Worm (Caenorhabditis elegans) whole organism, mixed stage, embryonic: ENCODE results near the gene ZC196.3.

Experiments
- M03D4.4 ChIP-seq: sonication (generic microtip); optimal IDR thresholded peaks from 2 replicates; lab custom pipeline; 2017; ENCODE audit warnings: mild to moderate bottlenecking, missing genetic modification characterization, missing compliant biosample characterization
- bed-3 ChIP-seq: fragments of 200-800 bp; sonication (Bioruptor generic); optimal IDR thresholded peaks from 3 replicates; lab custom pipeline; 2018; ENCODE audit warnings: mild to moderate bottlenecking, missing genetic modification characterization, moderate library complexity, missing compliant biosample characterization
- ceh-39 ChIP-seq: fragments of 150-350 bp; optimal IDR thresholded peaks from 2 replicates; lab custom pipeline; 2014; ENCODE audit warnings: missing biosample characterization, missing genetic modification characterization
- ceh-43 ChIP-seq: fragments of 200-800 bp; sonication (Bioruptor generic); optimal IDR thresholded peaks from 2 replicates; lab custom pipeline; 2018; ENCODE audit warnings: mild to moderate bottlenecking, missing genetic modification characterization, moderate library complexity, missing compliant biosample characterization
- ceh-83 ChIP-seq: fragments of 200-800 bp; sonication (Bioruptor generic); optimal IDR thresholded peaks from 2 replicates; lab custom pipeline; 2018; ENCODE audit warnings: mild to moderate bottlenecking, missing genetic modification characterization, missing compliant biosample characterization
- ces-1 ChIP-seq: fragments of 150-350 bp; optimal IDR thresholded peaks from 2 replicates; lab custom pipeline; 2014; ENCODE audit warnings: missing biosample characterization, missing genetic modification reagents, missing genetic modification characterization
- cnd-1 ChIP-seq: fragments of 200-800 bp; sonication (Bioruptor generic); optimal IDR thresholded peaks from 2 replicates; lab custom pipeline; 2018; ENCODE audit warnings: mild to moderate bottlenecking, missing genetic modification characterization, missing compliant biosample characterization
- drap-1 ChIP-seq: fragments of 200-800 bp; sonication (Bioruptor generic); optimal IDR thresholded peaks from 3 replicates; lab custom pipeline; 2018; ENCODE audit warnings: mild to moderate bottlenecking, missing genetic modification characterization, missing compliant biosample characterization
- elt-1 ChIP-seq: sonication (generic microtip); optimal IDR thresholded peaks from 2 replicates; lab custom pipeline; 2017; ENCODE audit warnings: missing genetic modification characterization, mild to moderate bottlenecking, missing compliant biosample characterization, antibody characterized with exemption, moderate library complexity, borderline replicate concordance; ENCODE audit not compliant: insufficient read depth
- elt-3 ChIP-seq: fragments of 150-350 bp; optimal IDR thresholded peaks from 2 replicates; lab custom pipeline; 2014; ENCODE audit warnings: missing biosample characterization, missing genetic modification characterization
- flh-1 ChIP-seq: fragments of 200-800 bp; sonication (Bioruptor generic); optimal IDR thresholded peaks from 2 replicates; lab custom pipeline; 2018; ENCODE audit warnings: mild to moderate bottlenecking, missing genetic modification characterization, moderate library complexity, missing compliant biosample characterization
- ham-2 ChIP-seq: fragments of 200-800 bp; sonication (Bioruptor generic); optimal IDR thresholded peaks from 2 replicates; lab custom pipeline; 2018; ENCODE audit warnings: mild to moderate bottlenecking, missing genetic modification characterization, missing compliant biosample characterization
- hlh-1 ChIP-seq: fragments of 150-350 bp; optimal IDR thresholded peaks from 2 replicates; lab custom pipeline; 2014; ENCODE audit warnings: missing biosample characterization, missing genetic modification reagents, missing genetic modification characterization
- lin-13 ChIP-seq: fragments of 150-350 bp; optimal IDR thresholded peaks from 2 replicates; lab custom pipeline; 2014; ENCODE audit warnings: missing biosample characterization, missing genetic modification characterization
- lin-32 ChIP-seq: fragments of 200-800 bp; sonication (Bioruptor generic); optimal IDR thresholded peaks from 2 replicates; lab custom pipeline; 2018; ENCODE audit warnings: mild to moderate bottlenecking, missing genetic modification characterization, missing compliant biosample characterization
- lsy-2 ChIP-seq: fragments of 150-350 bp; optimal IDR thresholded peaks from 2 replicates; lab custom pipeline; 2014; ENCODE audit warnings: missing biosample characterization, missing genetic modification characterization
- mab-5 ChIP-seq: fragments of 150-350 bp; optimal IDR thresholded peaks from 2 replicates; lab custom pipeline; 2014; ENCODE audit warnings: missing biosample characterization, missing genetic modification characterization
- mep-1 ChIP-seq: fragments of 150-350 bp; optimal IDR thresholded peaks from 2 replicates; lab custom pipeline; 2017; ENCODE audit warnings: missing biosample characterization, missing genetic modification reagents, missing genetic modification characterization, inconsistent platforms
- mls-2 ChIP-seq: sonication (generic microtip); optimal IDR thresholded peaks from 2 replicates; lab custom pipeline; 2016; ENCODE audit warnings: mild to moderate bottlenecking, missing genetic modification characterization, moderate library complexity, missing compliant biosample characterization
- nhr-12 ChIP-seq: fragments of 150-350 bp; optimal IDR thresholded peaks from 2 replicates; lab custom pipeline; 2014; ENCODE audit warnings: missing biosample characterization, missing genetic modification characterization
- nhr-2 ChIP-seq: fragments of 150-350 bp; optimal IDR thresholded peaks from 2 replicates; lab custom pipeline; 2014; ENCODE audit warnings: missing biosample characterization, missing genetic modification characterization
- nhr-28 ChIP-seq: fragments of 150-350 bp; optimal IDR thresholded peaks from 2 replicates; lab custom pipeline; 2014; ENCODE audit warnings: missing biosample characterization, missing genetic modification characterization
- pha-4 ChIP-seq: fragments of 150-350 bp; optimal IDR thresholded peaks from 2 replicates; lab custom pipeline; 2018; ENCODE audit warnings: missing biosample characterization, missing genetic modification reagents, missing genetic modification characterization
- sem-2 ChIP-seq: fragments of 200-800 bp; sonication (Bioruptor generic); optimal IDR thresholded peaks from 2 replicates; lab custom pipeline; 2018; ENCODE audit warnings: mild to moderate bottlenecking, missing genetic modification characterization, missing compliant biosample characterization
- snpc-4 ChIP-seq: fragments of 150-350 bp; optimal IDR thresholded peaks from 2 replicates; lab custom pipeline; 2014; ENCODE audit warnings: missing biosample characterization, missing genetic modification characterization
- sptf-1 ChIP-seq: sonication (generic microtip); optimal IDR thresholded peaks from 2 replicates; lab custom pipeline; 2017; ENCODE audit warnings: mild to moderate bottlenecking, missing genetic modification characterization, moderate library complexity, missing compliant biosample characterization
- tbx-8 ChIP-seq: fragments of 200-800 bp; sonication (Bioruptor generic); optimal IDR thresholded peaks from 2 replicates; lab custom pipeline; 2018; ENCODE audit warnings: mild to moderate bottlenecking, missing genetic modification characterization, moderate library complexity, missing compliant biosample characterization
- unc-120 ChIP-seq: sonication (generic microtip); optimal IDR thresholded peaks from 2 replicates; lab custom pipeline; 2017; ENCODE audit warnings: missing genetic modification characterization, missing compliant biosample characterization; ENCODE audit not compliant: poor library complexity, severe bottlenecking
- unc-39 ChIP-seq: fragments of 150-350 bp; optimal IDR thresholded peaks from 2 replicates; lab custom pipeline; 2014; ENCODE audit warnings: missing biosample characterization, missing genetic modification characterization
- unc-62 ChIP-seq: fragments of 150-350 bp; optimal IDR thresholded peaks from 2 replicates; lab custom pipeline; 2014; ENCODE audit warnings: missing biosample characterization, missing genetic modification reagents, missing genetic modification characterization
- zip-8 ChIP-seq: fragments of 150-350 bp; optimal IDR thresholded peaks from 2 replicates; lab custom pipeline; 2014; ENCODE audit warnings: missing biosample characterization, missing genetic modification characterization

Gene ZC196.3

ce11 chrV:8769154-8769553 is 32.7 kb downstream of the ZC196.3 start:
- no peak for TF ChIP-seq mls-2
- TF ChIP-seq unc-120: no peak
- TF ChIP-seq sptf-1: no peak
- no peak for TF ChIP-seq snpc-4 (tag; lab: Kevin White, UChicago)
- no peak for TF ChIP-seq zip-8 (tag; lab: Kevin White, UChicago)
- TF ChIP-seq elt-1: no peak
- no peak for TF ChIP-seq bed-3 (GFP tag; lab: Kevin White, UChicago)
- no peak for TF ChIP-seq hlh-1 (tag; lab: Kevin White, UChicago)
- no peak for TF ChIP-seq nhr-12 (tag; lab: Kevin White, UChicago)
- no peak for TF ChIP-seq flh-1 (GFP tag; lab: Kevin White, UChicago)
- TF ChIP-seq, all 35 proteins: peak for 0

DNA sequence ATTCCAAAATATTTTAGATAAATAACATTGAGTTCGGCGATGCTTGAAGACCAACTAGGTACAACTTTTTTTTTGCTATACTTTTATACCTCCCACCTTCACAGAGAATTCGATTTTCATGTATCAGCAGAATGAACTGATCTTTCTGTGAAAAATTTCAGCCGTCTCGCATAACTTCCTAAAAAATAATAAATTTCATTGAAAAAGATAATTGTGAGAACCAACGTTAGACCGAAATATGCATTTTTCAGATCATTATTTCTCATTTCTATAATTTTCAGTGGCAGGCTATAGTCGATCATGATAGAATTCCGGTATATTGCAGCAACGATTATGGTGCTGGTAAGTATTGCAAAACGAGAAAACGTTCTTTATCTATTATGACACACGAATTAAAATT is 35.1 kb downstream of the ZC196.3 start, which contains the start of gene srx-115:
TSS of gene srx-115 (plus strand) at position 301 of the 400 bp plus-strand sequence.
- TF ChIP-seq mab-5 (tag; lab: Kevin White, UChicago) (no peak), nhr-2 (tag; lab: Kevin White, UChicago) (no peak), lsy-2 (no peak), bed-3 (GFP tag; lab: Kevin White, UChicago) (no peak)

- TF ChIP-seq nhr-12 (tag; lab: Kevin White, UChicago) (no peak), ces-1 (peak; percentile 51), drap-1 (GFP tag; lab: Kevin White, UChicago) (no peak), mls-2 (no peak)
These were observed 37.4 kb downstream of the ZC196.3 start, which contains the start of gene B0507.2 for ce11 chrV:8773826-8774382. Gene B0507.2 (plus strand): TSS chrV:8774332.

DNA sequence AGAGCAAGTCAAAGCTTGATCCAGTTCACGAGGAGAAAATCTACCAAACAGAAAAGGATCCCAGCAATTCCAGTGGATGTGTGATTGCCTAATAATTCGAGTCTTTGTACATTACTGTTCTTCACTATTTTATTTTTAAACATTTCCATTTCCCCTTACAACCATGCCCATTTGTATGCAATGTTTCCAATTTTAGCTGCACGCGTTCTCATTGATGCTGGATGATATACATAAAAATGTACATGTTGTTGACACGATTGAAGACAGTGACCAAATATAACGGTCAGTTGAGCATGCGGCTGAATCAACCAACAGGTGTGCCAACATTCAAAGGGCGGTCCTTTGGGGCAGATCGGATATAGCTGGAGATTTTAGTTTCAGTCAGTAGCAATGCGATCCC is 39.8 kb downstream of the ZC196.3 start, which contains the start of gene B0507.1:
TSS of gene B0507.1 (plus strand) at position 301 of the 400 bp plus-strand sequence.
- no peak for TF ChIP-seq lin-13
- TF ChIP-seq M03D4.4 (tag; lab: Kevin White, UChicago): no peak
- TF ChIP-seq bed-3 (GFP tag; lab: Kevin White, UChicago): no peak
- no peak for TF ChIP-seq sem-2 (GFP tag; lab: Kevin White, UChicago)
- no peak for TF ChIP-seq snpc-4 (tag; lab: Kevin White, UChicago)
- no peak for TF ChIP-seq mls-2
- TF ChIP-seq ham-2 (GFP tag; lab: Kevin White, UChicago): no peak
- no peak for TF ChIP-seq ceh-39 (tag; lab: Kevin White, UChicago)
- TF ChIP-seq ceh-43 (GFP tag; lab: Kevin White, UChicago): no peak
- TF ChIP-seq nhr-28: no peak
- TF ChIP-seq hlh-1 (tag; lab: Kevin White, UChicago): no peak
- TF ChIP-seq flh-1 (GFP tag; lab: Kevin White, UChicago): no peak
- TF ChIP-seq elt-1: no peak
- no peak for TF ChIP-seq mep-1 (tag; lab: Kevin White, UChicago)

- TF ChIP-seq nhr-28: no peak
- TF ChIP-seq nhr-2 (tag; lab: Kevin White, UChicago): no peak
- TF ChIP-seq mls-2: no peak
- no peak for TF ChIP-seq lin-32 (GFP tag; lab: Kevin White, UChicago)
- TF ChIP-seq sem-2 (GFP tag; lab: Kevin White, UChicago): no peak
These were observed 44.7 kb downstream of the ZC196.3 start for ce11 chrV:8781164-8781563.

DNA sequence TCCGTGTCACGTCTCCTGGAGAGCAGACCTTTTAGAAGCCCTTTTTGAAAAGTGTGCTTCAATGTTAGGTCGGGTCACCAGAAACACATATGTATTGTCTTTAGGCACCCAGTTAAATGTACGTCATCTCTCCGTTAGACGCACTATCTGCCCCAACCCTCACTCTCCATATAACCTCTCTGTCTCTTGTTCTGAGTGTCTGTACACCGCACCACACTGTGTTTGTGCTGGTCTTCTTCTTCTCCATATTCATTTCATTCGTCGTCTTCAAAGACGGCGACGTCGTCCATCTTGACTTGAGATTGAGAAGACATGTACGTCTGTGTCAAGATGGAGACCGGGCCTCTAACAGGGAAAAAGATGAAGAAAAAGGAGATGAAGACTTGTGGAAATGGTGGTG is 45.6 kb downstream of the ZC196.3 start:
- TF ChIP-seq sptf-1: peak; percentile 33
- no peak for TF ChIP-seq ceh-43 (GFP tag; lab: Kevin White, UChicago)

ce11 chrV:8784485-8784884 is 48.0 kb downstream of the ZC196.3 start:
- no peak for TF ChIP-seq ces-1
- TF ChIP-seq elt-1: no peak
- TF ChIP-seq sem-2 (GFP tag; lab: Kevin White, UChicago): no peak
- no peak for TF ChIP-seq cnd-1 (tag; lab: Kevin White, UChicago)
- TF ChIP-seq tbx-8 (GFP tag; lab: Kevin White, UChicago): no peak
- TF ChIP-seq ham-2 (GFP tag; lab: Kevin White, UChicago): no peak
- TF ChIP-seq nhr-2 (tag; lab: Kevin White, UChicago): no peak
- no peak for TF ChIP-seq lsy-2
- no peak for TF ChIP-seq ceh-43 (GFP tag; lab: Kevin White, UChicago)
- TF ChIP-seq nhr-28: no peak
- TF ChIP-seq unc-39 (tag; lab: Kevin White, UChicago): no peak
- TF ChIP-seq nhr-12 (tag; lab: Kevin White, UChicago): no peak
- peak; percentile 31 for TF ChIP-seq hlh-1 (tag; lab: Kevin White, UChicago)
- peak; percentile 28 for TF ChIP-seq mep-1 (tag; lab: Kevin White, UChicago)
- TF ChIP-seq M03D4.4 (tag; lab: Kevin White, UChicago): no peak
- no peak for TF ChIP-seq ceh-83 (GFP tag; lab: Kevin White, UChicago)
- TF ChIP-seq elt-3 (tag; lab: Kevin White, UChicago): no peak
- no peak for TF ChIP-seq ceh-39 (tag; lab: Kevin White, UChicago)
- no peak for TF ChIP-seq flh-1 (GFP tag; lab: Kevin White, UChicago)
- no peak for TF ChIP-seq drap-1 (GFP tag; lab: Kevin White, UChicago)
- no peak for TF ChIP-seq unc-62 (GFP tag; lab: Kevin White, UChicago)
- TF ChIP-seq mab-5 (tag; lab: Kevin White, UChicago): no peak
- peak; percentile 48 for TF ChIP-seq pha-4
- TF ChIP-seq sptf-1: no peak
